Worm (Caenorhabditis elegans) whole organism, early embryonic: ENCODE data around the gene mfsd-11.

Experiments
- B0310.2 ChIP-seq: sonication (generic microtip); optimal IDR thresholded peaks from 2 replicates; lab custom pipeline; 2016; ENCODE audit warnings: mild to moderate bottlenecking, missing genetic modification characterization, missing compliant biosample characterization
- aly-1 ChIP-seq: sonication (generic microtip); optimal IDR thresholded peaks from 2 replicates; lab custom pipeline; 2016; ENCODE audit warnings: missing genetic modification characterization, missing compliant biosample characterization
- ama-1 ChIP-seq: fragments of 150-350 bp; optimal IDR thresholded peaks from 2 replicates; lab custom pipeline; 2014
- ceh-13 ChIP-seq: fragments of 200-800 bp; sonication (Bioruptor generic); optimal IDR thresholded peaks from 2 replicates; lab custom pipeline; 2018; ENCODE audit warnings: mild to moderate bottlenecking, missing genetic modification characterization, missing compliant biosample characterization
- ceh-36 ChIP-seq: sonication (generic microtip); optimal IDR thresholded peaks from 2 replicates; lab custom pipeline; 2016; ENCODE audit warnings: missing genetic modification characterization, inconsistent platforms, missing compliant biosample characterization
- ets-7 ChIP-seq: sonication (generic microtip); optimal IDR thresholded peaks from 2 replicates; lab custom pipeline; 2016; ENCODE audit warnings: missing genotype, missing genetic modification characterization, missing compliant biosample characterization
- flt-1 ChIP-seq: fragments of 200-800 bp; sonication (Bioruptor generic); IDR thresholded peaks from 2 replicates; pipeline ENCODE4 v1.3.6; 2022; ENCODE audit warnings: missing genetic modification characterization, missing compliant biosample characterization
- hmbx-1 ChIP-seq: sonication (generic microtip); optimal IDR thresholded peaks from 2 replicates; lab custom pipeline; 2016; ENCODE audit warnings: mild to moderate bottlenecking, missing genetic modification characterization, missing compliant biosample characterization
- hmg-4 ChIP-seq: fragments of 200-800 bp; sonication (Bioruptor generic); optimal IDR thresholded peaks from 2 replicates; lab custom pipeline; 2018; ENCODE audit warnings: mild to moderate bottlenecking, missing genetic modification characterization, missing compliant biosample characterization
- pes-1 ChIP-seq: fragments of 200-800 bp; sonication (Bioruptor generic); IDR thresholded peaks from 2 replicates; pipeline ENCODE4 v1.3.6; 2022; ENCODE audit warnings: missing genetic modification reagents, missing genetic modification characterization, missing compliant biosample characterization
- scrt-1 ChIP-seq: fragments of 200-800 bp; sonication (Bioruptor generic); IDR thresholded peaks from 2 replicates; pipeline ENCODE4 v1.3.6; 2022; ENCODE audit warnings: missing genetic modification characterization, missing compliant biosample characterization
- tbx-11 ChIP-seq: fragments of 200-800 bp; sonication (Bioruptor generic); IDR thresholded peaks from 2 replicates; pipeline ENCODE4 v1.3.6; 2022; ENCODE audit warnings: missing genetic modification characterization, missing compliant biosample characterization
- tbx-37 ChIP-seq: fragments of 200-800 bp; sonication (Bioruptor generic); conservative IDR thresholded peaks from 2 replicates; pipeline ENCODE4 v1.3.6; 2022; ENCODE audit warnings: missing genetic modification reagents, missing genetic modification characterization, missing compliant biosample characterization
- tra-4 ChIP-seq: sonication (generic microtip); optimal IDR thresholded peaks from 2 replicates; lab custom pipeline; 2017; ENCODE audit warnings: missing genetic modification characterization, missing compliant biosample characterization

DNA sequence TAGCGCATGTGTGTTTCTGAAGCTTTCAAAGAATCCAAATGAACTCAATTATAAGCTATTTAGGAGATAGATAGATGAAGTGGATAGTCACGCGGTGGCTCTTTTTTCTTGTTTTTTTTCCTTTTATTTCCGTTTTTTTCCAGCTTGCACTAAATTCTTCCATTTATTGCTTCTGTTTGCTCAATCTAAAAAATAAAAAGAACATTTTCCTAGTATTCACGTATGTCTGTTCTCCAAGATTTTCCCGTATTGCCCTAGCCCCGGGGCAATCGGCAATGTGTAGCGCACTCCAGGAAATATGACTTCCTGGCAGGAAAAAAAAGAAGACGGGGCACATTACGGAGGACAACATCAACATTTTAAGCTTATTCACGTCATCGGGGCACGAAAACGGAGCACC lies 47.9 kb upstream of the mfsd-11 start:
- TF ChIP-seq tra-4 (tag; lab: Kevin White, UChicago) (no peak), tbx-11 (GFP tag; lab: Robert Waterston, UW) (no peak), ets-7 (tag; lab: Kevin White, UChicago) (no peak), flt-1 (GFP tag; lab: Robert Waterston, UW) (no peak), tbx-37 (no peak), pes-1 (GFP tag; lab: Robert Waterston, UW) (no peak), aly-1 (tag; lab: Kevin White, UChicago) (no peak), ama-1 (lab: Kevin White, UChicago) (no peak), scrt-1 (GFP tag; lab: Robert Waterston, UW) (no peak), hmbx-1 (tag; lab: Kevin White, UChicago) (no peak), B0310.2 (no peak), hmg-4 (GFP tag; lab: Kevin White, UChicago) (no peak), ceh-13 (GFP tag; lab: Kevin White, UChicago) (no peak), ceh-36 (tag; lab: Kevin White, UChicago) (no peak)
